Fruit fly (Drosophila melanogaster): Measurements from ENCODE around the gene fws.

The fws gene

DNA sequence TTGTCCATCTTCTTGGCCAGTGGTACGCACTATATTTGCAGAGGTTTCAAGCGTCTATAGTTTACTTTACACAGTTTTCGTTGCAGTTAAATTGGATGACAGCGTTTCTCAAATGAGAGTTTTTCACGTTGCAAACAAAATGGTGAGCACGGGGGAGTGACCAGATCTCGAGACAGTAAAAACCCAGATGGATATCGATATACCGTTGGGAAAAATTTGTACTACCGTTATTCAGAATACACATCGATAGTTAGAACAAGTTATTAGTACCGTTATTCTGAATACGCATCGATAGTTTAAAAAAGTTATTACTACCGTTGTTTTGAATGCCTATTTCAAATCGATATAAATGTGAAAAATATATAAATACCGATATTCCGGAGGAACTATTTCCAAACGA, 3.1 kb downstream of the fws start, which contains the start of gene cass:
Gene cass (minus strand): TSS at position 179 of the 400 bp plus-strand sequence.
- TF ChIP-seq usp (GFP tag; optimal IDR thresholded peaks at IDR 0.05) (no peak), CG8478 (optimal IDR thresholded peaks at IDR 0.05) (no peak), psq (optimal IDR thresholded peaks at IDR 0.05) (no peak), pan (optimal IDR thresholded peaks at IDR 0.05) (no peak), Dll (optimal IDR thresholded peaks at IDR 0.05) (no peak), EcR (GFP tag; optimal IDR thresholded peaks at IDR 0.05) (no peak)

- TF ChIP-seq pan (optimal IDR thresholded peaks at IDR 0.05) (no peak), usp (GFP tag; optimal IDR thresholded peaks at IDR 0.05) (no peak), CG8478 (optimal IDR thresholded peaks at IDR 0.05) (no peak), EcR (GFP tag; optimal IDR thresholded peaks at IDR 0.05) (no peak), psq (optimal IDR thresholded peaks at IDR 0.05) (no peak)
These were observed 8.0 kb downstream of the fws start, which contains the start of gene BicD for dm6 chr2L:17472582-17473524. TSS of gene BicD (minus strand) at chr2L:17473215.

- TF ChIP-seq psq (optimal IDR thresholded peaks at IDR 0.05) (no peak), pan (optimal IDR thresholded peaks at IDR 0.05) (no peak), EcR (GFP tag; optimal IDR thresholded peaks at IDR 0.05) (no peak), usp (GFP tag; optimal IDR thresholded peaks at IDR 0.05) (no peak), Dll (optimal IDR thresholded peaks at IDR 0.05) (no peak), CG8478 (optimal IDR thresholded peaks at IDR 0.05) (no peak)
These were observed 9.3 kb downstream of the fws start, which contains the start of gene Sgt for dm6 chr2L:17471524-17471923. TSS of gene Sgt (plus strand) at chr2L:17471603.

- TF ChIP-seq pan (optimal IDR thresholded peaks at IDR 0.05): no peak
- TF ChIP-seq Dll (optimal IDR thresholded peaks at IDR 0.05): no peak
- TF ChIP-seq usp (GFP tag; optimal IDR thresholded peaks at IDR 0.05): no peak
- no peak for TF ChIP-seq CG8478 (optimal IDR thresholded peaks at IDR 0.05)
- no peak for TF ChIP-seq EcR (GFP tag; optimal IDR thresholded peaks at IDR 0.05)
- TF ChIP-seq psq (optimal IDR thresholded peaks at IDR 0.05): no peak
These were observed 10.2 kb downstream of the fws start for dm6 chr2L:17470630-17471029.

DNA sequence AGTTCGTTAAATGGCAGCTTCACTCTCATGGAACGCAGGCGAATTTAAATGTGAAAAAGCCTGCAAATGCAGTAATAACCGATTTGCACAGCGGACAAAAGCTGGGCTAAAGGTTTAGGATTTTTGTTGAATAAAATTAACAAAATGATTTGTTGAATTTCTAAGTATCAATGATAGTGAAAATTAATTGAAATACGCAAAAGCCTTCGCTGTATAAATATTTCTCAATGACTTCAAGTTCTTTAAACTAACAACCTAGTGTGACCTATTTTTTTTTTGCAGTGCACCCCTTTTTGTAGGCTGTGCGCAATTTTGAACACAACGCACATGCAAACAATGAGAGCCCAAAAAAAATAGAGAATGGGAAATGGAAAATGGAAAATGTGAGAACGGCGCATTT, 13.9 kb downstream of the fws start:
- TF ChIP-seq usp (GFP tag; optimal IDR thresholded peaks at IDR 0.05): no peak
- no peak for TF ChIP-seq Dll (optimal IDR thresholded peaks at IDR 0.05)
- TF ChIP-seq CG8478 (optimal IDR thresholded peaks at IDR 0.05): no peak
- no peak for TF ChIP-seq pan (optimal IDR thresholded peaks at IDR 0.05)
- no peak for TF ChIP-seq EcR (GFP tag; optimal IDR thresholded peaks at IDR 0.05)
- no peak for TF ChIP-seq psq (optimal IDR thresholded peaks at IDR 0.05)

- TF ChIP-seq CG8478 (optimal IDR thresholded peaks at IDR 0.05) (no peak), Dll (optimal IDR thresholded peaks at IDR 0.05) (no peak), psq (optimal IDR thresholded peaks at IDR 0.05) (no peak), EcR (GFP tag; optimal IDR thresholded peaks at IDR 0.05) (no peak), usp (GFP tag; optimal IDR thresholded peaks at IDR 0.05) (no peak), pan (optimal IDR thresholded peaks at IDR 0.05) (no peak)
These were observed 14.7 kb downstream of the fws start for dm6 chr2L:17465915-17466677.

dm6 chr2L:17457944-17458343, 22.9 kb downstream of the fws start, which contains the start of gene CG18563:
TSS of gene CG18563 (minus strand) at chr2L:17458044.
- TF ChIP-seq psq (optimal IDR thresholded peaks at IDR 0.05) (no peak), CG8478 (optimal IDR thresholded peaks at IDR 0.05) (no peak), EcR (GFP tag; optimal IDR thresholded peaks at IDR 0.05) (no peak), pan (optimal IDR thresholded peaks at IDR 0.05) (no peak), Dll (optimal IDR thresholded peaks at IDR 0.05) (no peak), usp (GFP tag; optimal IDR thresholded peaks at IDR 0.05) (no peak)

- TF ChIP-seq pan (optimal IDR thresholded peaks at IDR 0.05) (no peak), psq (optimal IDR thresholded peaks at IDR 0.05) (no peak), usp (GFP tag; optimal IDR thresholded peaks at IDR 0.05) (no peak), EcR (GFP tag; optimal IDR thresholded peaks at IDR 0.05) (no peak), Dll (optimal IDR thresholded peaks at IDR 0.05) (no peak), CG8478 (optimal IDR thresholded peaks at IDR 0.05) (no peak)
These were observed 25.0 kb downstream of the fws start, which contains the start of gene SPH93 for dm6 chr2L:17455823-17456222. TSS of gene SPH93 (minus strand) at chr2L:17455923.

DNA sequence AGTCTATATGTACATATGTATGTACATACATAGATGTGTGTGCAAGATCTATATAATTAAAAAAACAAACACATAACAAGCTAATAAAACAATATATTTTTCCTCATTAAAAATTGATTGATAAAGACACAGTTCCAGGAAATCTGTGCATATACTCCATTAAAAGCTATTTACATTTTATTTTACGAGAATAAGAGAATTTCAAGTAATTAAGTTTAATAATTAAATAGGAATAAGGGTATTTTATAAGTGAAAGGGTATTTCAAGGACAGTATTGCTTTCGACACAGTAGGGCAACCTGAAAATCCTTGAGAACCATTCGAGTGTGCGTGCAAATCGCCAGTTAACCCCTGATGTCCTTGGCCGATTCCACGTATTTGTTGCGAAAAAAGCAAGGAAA, 28.2 kb downstream of the fws start, which contains the start of gene CG5050:
Gene CG5050 (plus strand): TSS at position 301 of the 400 bp plus-strand sequence.
- TF ChIP-seq psq (optimal IDR thresholded peaks at IDR 0.05) (no peak), EcR (GFP tag; optimal IDR thresholded peaks at IDR 0.05) (no peak), pan (optimal IDR thresholded peaks at IDR 0.05) (no peak), CG8478 (optimal IDR thresholded peaks at IDR 0.05) (no peak), usp (GFP tag; optimal IDR thresholded peaks at IDR 0.05) (no peak), Dll (optimal IDR thresholded peaks at IDR 0.05) (no peak)

DNA sequence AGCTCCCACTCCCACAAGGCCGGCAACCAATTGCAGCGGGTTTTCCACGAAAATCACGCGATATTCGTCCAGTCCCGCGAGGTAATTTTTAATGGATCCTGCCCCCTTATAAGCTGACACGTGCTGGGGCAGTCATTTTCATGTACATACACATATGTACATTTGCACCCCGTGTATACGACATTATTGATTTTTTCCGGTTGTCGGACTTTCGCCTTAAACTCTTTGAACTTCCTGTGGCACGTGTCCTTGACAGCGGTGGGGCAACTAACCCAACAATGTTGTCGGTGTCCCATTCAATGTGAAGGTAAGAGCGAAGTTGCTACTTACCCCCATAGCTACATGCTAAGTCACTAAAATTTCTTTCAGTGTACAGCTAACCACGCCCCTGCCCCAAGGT, 28.7 kb downstream of the fws start:
- TF ChIP-seq EcR (GFP tag; optimal IDR thresholded peaks at IDR 0.05) (no peak), Dll (optimal IDR thresholded peaks at IDR 0.05) (no peak), usp (GFP tag; optimal IDR thresholded peaks at IDR 0.05) (no peak), pan (optimal IDR thresholded peaks at IDR 0.05) (no peak)

DNA sequence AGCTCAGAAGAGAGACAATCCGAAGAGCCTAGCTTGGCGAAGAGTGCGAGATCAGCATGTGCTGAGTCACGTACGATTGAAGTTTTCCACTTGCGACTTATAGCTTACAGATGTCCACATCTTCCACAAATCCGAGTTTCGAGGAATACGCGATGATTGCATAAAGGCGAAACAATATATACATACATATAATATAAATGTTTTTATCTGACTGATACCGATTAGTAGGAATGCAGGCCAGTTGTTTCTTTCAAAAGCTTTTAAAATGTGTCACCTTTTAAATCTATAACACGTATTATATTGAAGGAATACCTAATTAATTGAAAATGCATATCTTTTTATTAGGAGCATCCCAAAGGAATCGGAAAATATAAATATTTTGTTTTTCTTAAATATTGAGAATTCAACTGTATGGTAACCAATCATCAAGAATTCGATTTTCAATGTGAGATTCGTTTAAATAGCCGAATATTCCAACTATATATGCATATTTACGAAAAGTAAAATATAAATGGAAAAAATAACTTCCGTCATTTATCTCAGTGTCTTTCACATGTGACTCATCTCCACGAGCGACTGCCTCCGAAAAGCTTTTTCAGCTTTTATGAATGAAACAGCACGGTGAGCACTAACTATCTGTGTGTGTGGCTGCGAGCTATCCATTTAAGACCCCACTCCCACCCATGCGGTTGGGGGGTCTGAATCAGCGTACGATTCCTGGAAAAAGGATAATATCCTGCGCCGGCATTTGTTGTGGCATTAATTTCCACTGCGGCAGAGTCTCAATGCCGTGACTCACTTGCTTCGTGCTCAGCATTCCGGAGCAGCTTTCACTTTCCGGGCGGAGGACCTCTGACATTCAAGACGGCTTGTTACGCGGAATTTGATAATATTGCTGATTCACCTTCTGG, 30.1 kb downstream of the fws start:
- TF ChIP-seq EcR (GFP tag; optimal IDR thresholded peaks at IDR 0.05) (no peak), usp (GFP tag; optimal IDR thresholded peaks at IDR 0.05) (no peak), Dll (optimal IDR thresholded peaks at IDR 0.05) (no peak), CG8478 (optimal IDR thresholded peaks at IDR 0.05) (no peak), psq (optimal IDR thresholded peaks at IDR 0.05) (no peak), pan (optimal IDR thresholded peaks at IDR 0.05) (no peak)

Measured in whole organism.